Worm (Caenorhabditis elegans) whole organism, L3 larva: Measurements from ENCODE around the gene his-2.

Source experiments
- ZK546.5 ChIP-seq: sonication (generic microtip); optimal IDR thresholded peaks from 2 replicates; lab custom pipeline; 2017; ENCODE audit warnings: missing biosample characterization, missing genetic modification characterization
- aly-2 ChIP-seq: fragments of 150-350 bp; optimal IDR thresholded peaks from 2 replicates; lab custom pipeline; 2014; ENCODE audit warnings: missing biosample characterization, missing genetic modification characterization
- ama-1 ChIP-seq: fragments of 150-350 bp; optimal IDR thresholded peaks from 2 replicates; lab custom pipeline; 2018
- ceh-28 ChIP-seq: fragments of 150-350 bp; optimal IDR thresholded peaks from 2 replicates; lab custom pipeline; 2014; ENCODE audit warnings: missing biosample characterization, missing genetic modification reagents, missing genetic modification characterization
- ceh-82 ChIP-seq: fragments of 150-350 bp; optimal IDR thresholded peaks from 2 replicates; lab custom pipeline; 2014; ENCODE audit warnings: missing biosample characterization, missing genetic modification characterization
- ceh-9 ChIP-seq: sonication (generic microtip); optimal IDR thresholded peaks from 2 replicates; lab custom pipeline; 2018; ENCODE audit warnings: missing biosample characterization, missing genetic modification characterization
- daf-12 ChIP-seq: fragments of 150-350 bp; optimal IDR thresholded peaks from 2 replicates; lab custom pipeline; 2014; ENCODE audit warnings: missing biosample characterization, missing genetic modification reagents, missing genetic modification characterization
- egl-27 ChIP-seq: sonication (generic microtip); optimal IDR thresholded peaks from 4 replicates; lab custom pipeline; 2017; ENCODE audit warnings: missing biosample characterization, missing genetic modification reagents, missing genetic modification characterization
- egl-5 ChIP-seq: fragments of 150-350 bp; optimal IDR thresholded peaks from 2 replicates; lab custom pipeline; 2017; ENCODE audit warnings: missing biosample characterization, missing genetic modification reagents, missing genetic modification characterization, inconsistent platforms
- elt-2 ChIP-seq: sonication (generic microtip); optimal IDR thresholded peaks from 2 replicates; lab custom pipeline; 2016; ENCODE audit warnings: missing genetic modification reagents, mild to moderate bottlenecking, missing genetic modification characterization, missing compliant biosample characterization
- fkh-10 ChIP-seq: sonication (generic microtip); optimal IDR thresholded peaks from 2 replicates; lab custom pipeline; 2017; ENCODE audit warnings: missing biosample characterization, missing genetic modification reagents, missing genetic modification characterization
- fkh-2 ChIP-seq: fragments of 150-350 bp; optimal IDR thresholded peaks from 2 replicates; lab custom pipeline; 2014; ENCODE audit warnings: missing biosample characterization, missing genetic modification reagents, missing genetic modification characterization
- hmg-11 ChIP-seq: sonication (generic microtip); optimal IDR thresholded peaks from 2 replicates; lab custom pipeline; 2016; ENCODE audit warnings: missing genetic modification characterization, missing compliant biosample characterization
- lin-15B ChIP-seq: fragments of 150-350 bp; optimal IDR thresholded peaks from 2 replicates; lab custom pipeline; 2014; ENCODE audit warnings: missing biosample characterization, missing genetic modification characterization
- lin-39 ChIP-seq: fragments of 150-350 bp; optimal IDR thresholded peaks from 2 replicates; lab custom pipeline; 2018; ENCODE audit warnings: missing biosample characterization, missing genetic modification reagents, missing genetic modification characterization
- mdl-1 ChIP-seq: fragments of 150-350 bp; optimal IDR thresholded peaks from 2 replicates; lab custom pipeline; 2014; ENCODE audit warnings: missing biosample characterization, missing genetic modification characterization
- nfya-1 ChIP-seq: sonication (generic microtip); optimal IDR thresholded peaks from 2 replicates; lab custom pipeline; 2017; ENCODE audit warnings: missing genetic modification characterization, mild to moderate bottlenecking, missing compliant biosample characterization, antibody characterized with exemption, moderate library complexity; ENCODE audit not compliant: insufficient read depth
- nhr-12 ChIP-seq: fragments of 150-350 bp; optimal IDR thresholded peaks from 2 replicates; lab custom pipeline; 2014; ENCODE audit warnings: missing biosample characterization, missing genetic modification characterization
- nhr-23 ChIP-seq: fragments of 150-350 bp; optimal IDR thresholded peaks from 2 replicates; lab custom pipeline; 2014; ENCODE audit warnings: missing biosample characterization, missing genetic modification reagents, missing genetic modification characterization
- nhr-237 ChIP-seq: fragments of 150-350 bp; optimal IDR thresholded peaks from 2 replicates; lab custom pipeline; 2014; ENCODE audit warnings: missing biosample characterization, missing genetic modification characterization
- nhr-25 ChIP-seq: sonication (generic microtip); optimal IDR thresholded peaks from 2 replicates; lab custom pipeline; 2017; ENCODE audit warnings: missing biosample characterization, missing genetic modification characterization
- nhr-67 ChIP-seq: fragments of 150-350 bp; optimal IDR thresholded peaks from 2 replicates; lab custom pipeline; 2014; ENCODE audit warnings: missing biosample characterization, missing genetic modification characterization
- pha-4 ChIP-seq: fragments of 150-350 bp; optimal IDR thresholded peaks from 2 replicates; lab custom pipeline; 2014; ENCODE audit warnings: missing biosample characterization, missing genetic modification reagents, missing genetic modification characterization
- pqm-1 ChIP-seq: fragments of 150-350 bp; optimal IDR thresholded peaks from 2 replicates; lab custom pipeline; 2017; ENCODE audit warnings: missing biosample characterization, missing genetic modification characterization, inconsistent platforms
- sea-2 ChIP-seq: fragments of 150-350 bp; sonication (generic microtip); optimal IDR thresholded peaks from 4 replicates; lab custom pipeline; 2014; ENCODE audit warnings: missing biosample characterization, missing genetic modification reagents, missing genetic modification characterization
- skn-1 ChIP-seq: fragments of 150-350 bp; optimal IDR thresholded peaks from 2 replicates; lab custom pipeline; 2014; ENCODE audit warnings: missing biosample characterization, missing genetic modification characterization
- snpc-4 ChIP-seq: fragments of 150-350 bp; optimal IDR thresholded peaks from 2 replicates; lab custom pipeline; 2014; ENCODE audit warnings: missing biosample characterization, missing genetic modification characterization
- unc-39 ChIP-seq: sonication (generic microtip); optimal IDR thresholded peaks from 4 replicates; lab custom pipeline; 2017; ENCODE audit warnings: missing biosample characterization, missing genetic modification characterization
- unc-62 ChIP-seq: fragments of 150-350 bp; sonication (generic microtip); optimal IDR thresholded peaks from 4 replicates; lab custom pipeline; 2014; ENCODE audit warnings: missing biosample characterization, missing genetic modification reagents, missing genetic modification characterization
- zag-1 ChIP-seq: fragments of 150-350 bp; optimal IDR thresholded peaks from 2 replicates; lab custom pipeline; 2014; ENCODE audit warnings: missing biosample characterization, missing genetic modification characterization
- ztf-11 ChIP-seq: fragments of 150-350 bp; optimal IDR thresholded peaks from 2 replicates; lab custom pipeline; 2014; ENCODE audit warnings: missing biosample characterization, missing genetic modification characterization
- ztf-4 ChIP-seq: fragments of 150-350 bp; optimal IDR thresholded peaks from 2 replicates; lab custom pipeline; 2014; ENCODE audit warnings: missing biosample characterization, missing genetic modification characterization

Gene his-2

DNA sequence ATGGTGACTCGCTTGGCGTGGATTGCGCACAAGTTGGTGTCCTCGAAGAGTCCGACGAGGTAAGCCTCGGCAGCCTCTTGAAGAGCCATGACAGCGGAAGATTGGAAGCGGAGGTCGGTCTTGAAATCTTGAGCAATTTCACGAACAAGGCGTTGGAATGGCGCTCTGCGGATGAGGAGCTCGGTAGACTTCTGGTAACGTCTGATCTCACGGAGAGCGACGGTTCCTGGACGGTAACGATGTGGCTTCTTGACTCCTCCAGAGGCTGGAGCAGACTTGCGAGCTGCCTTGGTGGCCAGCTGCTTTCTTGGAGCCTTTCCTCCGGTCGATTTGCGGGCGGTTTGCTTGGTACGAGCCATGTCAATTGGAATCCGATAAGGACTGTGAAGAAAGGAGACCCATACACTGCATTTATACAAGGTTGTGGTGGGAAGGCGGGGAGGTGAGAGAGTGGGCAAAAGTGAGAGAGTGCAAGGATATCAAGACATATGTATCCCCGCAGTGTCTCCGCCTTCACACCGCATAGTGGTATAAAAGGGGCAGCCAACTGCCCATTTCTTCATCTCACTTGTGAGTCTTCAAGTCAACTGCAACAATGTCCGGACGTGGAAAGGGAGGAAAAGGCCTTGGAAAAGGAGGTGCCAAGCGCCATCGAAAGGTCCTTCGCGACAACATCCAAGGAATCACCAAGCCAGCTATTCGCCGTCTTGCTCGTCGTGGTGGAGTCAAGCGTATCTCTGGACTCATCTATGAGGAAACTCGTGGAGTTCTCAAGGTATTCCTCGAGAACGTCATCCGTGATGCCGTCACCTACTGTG is at the start of gene his-2, which contains the start of gene his-1:
his-2 (minus strand) TSS at position 359 of the 818 bp plus-strand sequence.
his-1 (plus strand) TSS at position 596 of the 818 bp plus-strand sequence.
- TF ChIP-seq nhr-25 (tag; lab: Kevin White, UChicago): peak; percentile 34

DNA sequence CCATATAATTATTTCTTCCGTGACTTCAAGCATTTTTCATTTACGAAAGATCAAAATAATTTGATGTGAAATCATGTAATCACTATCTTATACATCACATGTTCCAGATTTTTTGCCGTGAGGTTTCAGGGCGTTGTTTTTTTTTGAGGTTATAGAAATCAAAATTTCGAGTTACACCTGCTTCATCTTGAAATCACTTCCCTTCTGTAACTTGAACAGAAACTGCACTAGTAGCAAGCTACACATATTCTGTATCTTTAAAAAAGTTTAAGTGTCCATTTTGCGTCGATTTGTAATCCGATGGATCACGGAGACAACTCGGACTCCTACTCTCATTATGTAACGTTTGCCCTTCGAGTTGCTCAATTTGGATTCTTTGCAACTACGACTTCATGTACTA is 48.6 kb upstream of the his-2 start, which contains the start of gene F22B8.3:
F22B8.3 (plus strand) TSS at position 301 of the 400 bp plus-strand sequence.
- no peak for TF ChIP-seq elt-2 (tag; lab: Kevin White, UChicago)
- TF ChIP-seq mdl-1 (tag; lab: Kevin White, UChicago): no peak
- TF ChIP-seq fkh-2: no peak

DNA sequence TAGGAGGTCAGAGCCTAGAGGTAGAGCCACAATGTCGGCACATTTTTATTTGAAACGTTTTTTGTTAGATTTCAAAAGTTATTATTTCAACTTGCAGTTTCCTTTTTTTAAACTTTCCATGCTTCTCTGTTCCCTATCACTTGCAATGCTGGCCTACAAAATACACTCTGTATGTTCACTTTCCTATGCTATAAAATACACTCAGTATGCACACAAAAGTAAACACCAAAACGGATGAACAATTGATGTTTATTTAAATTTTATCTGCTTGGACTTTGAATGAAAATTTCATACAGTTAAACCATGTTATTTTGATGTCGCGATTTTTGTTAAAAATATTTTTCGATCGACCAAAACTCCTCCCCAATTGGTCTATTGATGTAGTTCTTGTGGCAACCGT is 38.6 kb upstream of the his-2 start:
- TF ChIP-seq zag-1 (tag; lab: Kevin White, UChicago) (no peak), elt-2 (tag; lab: Kevin White, UChicago) (peak; percentile 18), egl-27 (no peak), pha-4 (tag; lab: Kevin White, UChicago) (peak; percentile 44), pqm-1 (peak; percentile 68)
- TF ChIP-seq, all 47 proteins: peak for 3

DNA sequence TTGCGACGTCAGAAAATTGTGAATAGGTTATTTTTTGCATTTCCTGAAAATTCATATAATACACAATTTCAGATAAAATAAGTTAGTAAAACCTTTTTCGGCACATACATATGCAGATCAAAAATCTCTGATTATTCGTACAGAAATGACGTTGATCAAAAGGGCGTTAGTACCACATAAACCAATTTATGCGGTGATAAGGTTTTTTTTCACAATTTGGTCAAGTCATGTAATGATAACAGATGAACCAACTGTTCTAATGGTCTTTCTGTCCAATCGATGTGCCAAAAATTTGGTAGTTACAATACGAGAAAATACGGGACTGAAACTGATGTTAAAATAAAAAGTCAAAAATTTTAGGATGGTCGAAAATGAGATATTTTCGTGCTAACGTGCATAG is 38.0 kb upstream of the his-2 start:
- TF ChIP-seq egl-5 (tag; lab: Kevin White, UChicago): no peak
- TF ChIP-seq nfya-1 (tag; lab: Kevin White, UChicago): no peak
- no peak for TF ChIP-seq snpc-4 (tag; lab: Kevin White, UChicago)
- no peak for TF ChIP-seq ceh-28 (tag; lab: Kevin White, UChicago)
- TF ChIP-seq lin-39: no peak
- TF ChIP-seq elt-2 (tag; lab: Kevin White, UChicago): peak; percentile 84
- TF ChIP-seq pqm-1: peak; percentile 74
- TF ChIP-seq fkh-10 (GFP tag; lab: Kevin White, UChicago): no peak
- TF ChIP-seq ztf-4 (tag; lab: Kevin White, UChicago): no peak
- TF ChIP-seq skn-1 (tag; lab: Kevin White, UChicago): no peak

DNA sequence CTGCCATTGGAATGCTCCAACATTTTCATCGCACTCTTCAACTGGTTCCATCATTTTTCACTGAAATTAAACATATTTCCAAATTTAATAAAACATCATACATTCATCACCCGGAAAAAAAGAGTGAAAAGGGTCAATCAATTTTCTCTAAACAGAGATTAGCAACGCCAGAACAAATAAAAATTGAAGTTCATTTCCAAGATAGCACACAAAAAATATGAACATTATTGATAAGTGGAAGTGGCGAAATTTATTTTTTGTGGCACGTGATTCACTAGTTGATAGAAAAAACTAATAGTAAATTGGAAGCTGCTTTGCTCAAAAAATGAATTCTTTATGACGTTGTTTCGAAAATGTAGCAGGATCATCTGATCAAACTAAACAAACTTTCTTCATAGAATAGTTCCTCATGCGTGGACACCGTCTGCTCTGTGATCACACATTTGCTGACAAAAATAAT is 33.2 kb upstream of the his-2 start, which contains the start of the genes F14H3.12 and srj-29:
F14H3.12 (minus strand) TSS at position 74 of the 460 bp plus-strand sequence.
srj-29 (plus strand) TSS at position 410 of the 460 bp plus-strand sequence.
- TF ChIP-seq elt-2 (tag; lab: Kevin White, UChicago): peak; percentile 79
- TF ChIP-seq ZK546.5: no peak
- no peak for TF ChIP-seq ama-1 (lab: Kevin White, UChicago)
- peak; percentile 47 for TF ChIP-seq pqm-1

DNA sequence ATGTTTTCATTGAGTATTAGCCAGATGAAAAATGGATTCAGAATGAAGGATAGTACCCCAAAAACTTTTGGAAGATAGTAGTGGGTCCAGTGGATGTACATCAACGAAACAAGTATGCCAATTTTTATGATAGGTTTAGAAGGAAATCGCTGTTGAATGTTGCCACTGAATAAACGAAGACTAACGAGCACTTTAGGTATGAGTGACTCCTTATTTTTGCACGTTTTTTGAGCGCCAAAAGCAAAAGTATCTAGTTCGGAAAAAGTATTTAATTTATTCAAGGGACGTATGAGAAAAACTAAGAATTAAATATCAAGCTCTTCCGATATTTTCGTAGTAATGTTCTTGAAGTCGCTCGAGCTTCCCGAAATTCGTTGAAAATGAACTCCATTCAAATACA is 31.8 kb upstream of the his-2 start, which contains the start of gene srj-10:
srj-10 (minus strand) TSS at position 101 of the 400 bp plus-strand sequence.
- no peak for TF ChIP-seq aly-2 (tag; lab: Kevin White, UChicago)
- no peak for TF ChIP-seq egl-27
- TF ChIP-seq hmg-11 (tag; lab: Kevin White, UChicago): no peak
- TF ChIP-seq ztf-11: no peak
- TF ChIP-seq nfya-1 (tag; lab: Kevin White, UChicago): no peak
- no peak for TF ChIP-seq nhr-12
- TF ChIP-seq daf-12 (tag; lab: Kevin White, UChicago): no peak
- no peak for TF ChIP-seq nhr-237
- no peak for TF ChIP-seq nhr-67 (tag; lab: Kevin White, UChicago)

DNA sequence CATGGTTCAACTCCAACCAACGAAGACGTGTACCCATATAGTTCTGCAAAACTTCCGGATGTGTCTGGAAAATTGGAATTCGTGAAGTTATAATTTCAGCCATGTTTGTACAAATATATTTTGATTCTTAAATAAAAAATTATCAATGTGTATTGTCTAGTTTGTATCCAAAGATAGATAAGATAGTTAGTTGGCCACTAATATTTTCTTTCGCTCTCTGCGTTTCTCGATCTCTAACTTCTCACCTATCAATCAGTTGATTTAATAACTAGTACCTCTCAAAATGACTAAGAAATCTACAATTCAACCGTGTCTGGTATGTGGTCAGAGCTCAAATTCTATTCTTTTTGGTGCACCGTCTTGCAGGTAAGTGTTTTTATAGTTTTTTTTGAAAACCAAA is 29.1 kb upstream of the his-2 start, which contains the start of gene nhr-176:
nhr-176 (plus strand) TSS at position 159 of the 400 bp plus-strand sequence.
- TF ChIP-seq pqm-1 (peak; percentile 38), elt-2 (tag; lab: Kevin White, UChicago) (peak; percentile 55), pha-4 (tag; lab: Kevin White, UChicago) (no peak)
- TF ChIP-seq, all 47 proteins: peak for 2

DNA sequence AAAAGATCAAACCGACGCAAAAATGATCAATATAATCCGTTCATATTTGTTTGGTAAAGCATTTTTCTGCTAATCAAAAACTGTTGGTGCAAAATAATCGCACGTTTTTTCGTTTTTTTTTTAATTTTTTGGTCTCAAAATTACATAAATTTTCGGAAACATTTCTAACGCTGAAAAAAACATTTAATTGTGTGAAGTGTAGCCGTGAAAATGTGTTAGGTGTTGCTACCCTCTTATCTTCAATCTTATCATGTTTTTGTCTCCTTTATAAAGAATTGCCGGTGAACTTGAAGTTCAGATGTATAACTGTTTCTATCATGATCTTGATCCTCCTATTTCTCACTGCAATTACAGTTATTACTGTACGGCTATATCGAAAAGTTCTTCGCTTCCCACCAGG is 26.9 kb upstream of the his-2 start, which contains the start of gene cyp-35D1:
cyp-35D1 (plus strand) TSS at position 301 of the 400 bp plus-strand sequence.
- TF ChIP-seq ama-1 (lab: Kevin White, UChicago): no peak
- no peak for TF ChIP-seq lin-15B (tag; lab: Kevin White, UChicago)
- TF ChIP-seq nhr-23 (tag; lab: Kevin White, UChicago): no peak
- no peak for TF ChIP-seq nhr-12
- no peak for TF ChIP-seq nhr-25 (tag; lab: Kevin White, UChicago)
- TF ChIP-seq nhr-237: no peak
- no peak for TF ChIP-seq mdl-1 (tag; lab: Kevin White, UChicago)
- no peak for TF ChIP-seq unc-39 (tag; lab: Kevin White, UChicago)
- TF ChIP-seq pqm-1: no peak
- TF ChIP-seq ceh-82: no peak
- no peak for TF ChIP-seq elt-2 (tag; lab: Kevin White, UChicago)
- TF ChIP-seq ceh-9 (tag; lab: Kevin White, UChicago): no peak
- TF ChIP-seq sea-2: no peak
- TF ChIP-seq nfya-1 (tag; lab: Kevin White, UChicago): no peak
- no peak for TF ChIP-seq unc-62 (GFP tag; lab: Kevin White, UChicago)
- TF ChIP-seq ztf-11: no peak
- no peak for TF ChIP-seq ZK546.5
- TF ChIP-seq zag-1 (tag; lab: Kevin White, UChicago): no peak
- TF ChIP-seq hmg-11 (tag; lab: Kevin White, UChicago): no peak
- TF ChIP-seq, all 47 proteins: peak for 0
